Fruit fly (Drosophila melanogaster) whole organism, embryonic: ENCODE results near the gene AP-2alpha.

Source experiments
- Ada2b ChIP-seq: fragments of 200-800 bp; sonication (Bioruptor generic); IDR thresholded peaks from 2 replicates; pipeline ENCODE4 v1.3.6; 2022; ENCODE audit warnings: missing biosample characterization, missing genetic modification characterization
- B-H2 ChIP-seq: fragments of 200-800 bp; sonication (Bioruptor generic); optimal IDR thresholded peaks from 2 replicates; lab custom pipeline; 2018; ENCODE audit warnings: missing biosample characterization, mild to moderate bottlenecking, missing genetic modification characterization
- C15 ChIP-seq: fragments of 200-800 bp; sonication (Bioruptor generic); IDR thresholded peaks from 3 replicates; pipeline ENCODE4 v1.3.6; 2022; ENCODE audit warnings: missing biosample characterization, missing genetic modification characterization
- CG10462 ChIP-seq: fragments of 200-800 bp; sonication (Bioruptor generic); optimal IDR thresholded peaks from 2 replicates; lab custom pipeline; 2016; ENCODE audit warnings: missing biosample characterization, missing genetic modification characterization
- CG11456 ChIP-seq: fragments of 200-800 bp; sonication (Bioruptor generic); IDR thresholded peaks from 3 replicates; pipeline ENCODE4 v1.3.6; 2022; ENCODE audit warnings: missing biosample characterization, missing genetic modification characterization
- CG12769 ChIP-seq: fragments of 200-800 bp; sonication (Bioruptor generic); optimal IDR thresholded peaks from 2 replicates; lab custom pipeline; 2019; ENCODE audit warnings: missing biosample characterization, mild to moderate bottlenecking, missing genetic modification characterization, moderate library complexity
- CG13123 ChIP-seq: fragments of 200-800 bp; sonication (Bioruptor generic); optimal IDR thresholded peaks from 2 replicates; lab custom pipeline; 2016; ENCODE audit warnings: missing biosample characterization, missing genetic modification characterization
- CG14710 ChIP-seq: fragments of 200-800 bp; sonication (Bioruptor generic); optimal IDR thresholded peaks from 3 replicates; lab custom pipeline; 2019; ENCODE audit warnings: missing biosample characterization, mild to moderate bottlenecking, missing genetic modification characterization, moderate library complexity
- CG15011 ChIP-seq: fragments of 200-800 bp; sonication (Bioruptor generic); optimal IDR thresholded peaks from 3 replicates; lab custom pipeline; 2018; ENCODE audit warnings: missing biosample characterization, mild to moderate bottlenecking, missing genetic modification characterization
- CG1603 ChIP-seq: fragments of 200-800 bp; sonication (Bioruptor generic); optimal IDR thresholded peaks from 2 replicates; lab custom pipeline; 2019; ENCODE audit warnings: missing biosample characterization, mild to moderate bottlenecking, missing genetic modification characterization, moderate library complexity
- CG1647 ChIP-seq: fragments of 200-800 bp; sonication (Bioruptor generic); optimal IDR thresholded peaks from 3 replicates; lab custom pipeline; 2016; ENCODE audit warnings: missing biosample characterization, missing genetic modification characterization
- CG18764 ChIP-seq: fragments of 200-800 bp; sonication (Bioruptor generic); optimal IDR thresholded peaks from 3 replicates; lab custom pipeline; 2016; ENCODE audit warnings: missing biosample characterization, missing genetic modification characterization
- CG2712 ChIP-seq: fragments of 200-800 bp; optimal IDR thresholded peaks from 3 replicates; lab custom pipeline; 2019; ENCODE audit warnings: missing biosample characterization, mild to moderate bottlenecking, missing genetic modification characterization, moderate library complexity
- CG31441 ChIP-seq: fragments of 200-800 bp; sonication (Bioruptor generic); IDR thresholded peaks from 2 replicates; pipeline ENCODE4 v1.3.6; 2022; ENCODE audit warnings: missing biosample characterization, missing genetic modification characterization
- CG34376 ChIP-seq: fragments of 200-800 bp; sonication (Bioruptor generic); optimal IDR thresholded peaks from 2 replicates; lab custom pipeline; 2018; ENCODE audit warnings: missing biosample characterization, mild to moderate bottlenecking, missing genetic modification characterization
- CG6689 ChIP-seq: fragments of 200-800 bp; sonication (Bioruptor generic); IDR thresholded peaks from 2 replicates; pipeline ENCODE4 v1.3.6; 2022; ENCODE audit warnings: missing biosample characterization, missing genetic modification characterization
- CG8388 ChIP-seq: fragments of 200-800 bp; sonication (Bioruptor generic); optimal IDR thresholded peaks from 2 replicates; lab custom pipeline; 2019; ENCODE audit warnings: missing biosample characterization, mild to moderate bottlenecking, missing genetic modification characterization, moderate library complexity
- Drgx ChIP-seq: fragments of 200-800 bp; sonication (Bioruptor generic); IDR thresholded peaks from 2 replicates; pipeline ENCODE4 v1.3.6; 2022; ENCODE audit warnings: missing biosample characterization, missing genetic modification characterization
- HLH54F ChIP-seq: fragments of 200-800 bp; sonication (Bioruptor generic); optimal IDR thresholded peaks from 3 replicates; lab custom pipeline; 2016; ENCODE audit warnings: missing biosample characterization, missing genetic modification characterization
- Mad ChIP-seq: fragments of 200-800 bp; sonication (Bioruptor generic); optimal IDR thresholded peaks from 2 replicates; lab custom pipeline; 2016; ENCODE audit warnings: missing biosample characterization, missing genetic modification characterization
- Med ChIP-seq: fragments of 200-800 bp; sonication (Bioruptor generic); peaks from one replicate; lab custom pipeline; 2016; ENCODE audit warnings: missing biosample characterization, missing genetic modification characterization, mild to moderate bottlenecking, inconsistent platforms, moderate library complexity
- NC2β ChIP-seq: fragments of 200-800 bp; sonication (Bioruptor generic); optimal IDR thresholded peaks from 2 replicates; lab custom pipeline; 2016; ENCODE audit warnings: missing biosample characterization, missing genetic modification characterization
- NFAT ChIP-seq: fragments of 200-800 bp; sonication (Bioruptor generic); IDR thresholded peaks from 2 replicates; pipeline ENCODE4 v1.3.6; 2022; ENCODE audit warnings: missing biosample characterization, missing genetic modification characterization
- Oli ChIP-seq: fragments of 200-800 bp; sonication (Bioruptor generic); optimal IDR thresholded peaks from 2 replicates; lab custom pipeline; 2018; ENCODE audit warnings: missing biosample characterization, mild to moderate bottlenecking, missing genetic modification characterization, moderate library complexity
- Sox102F ChIP-seq: fragments of 200-800 bp; sonication (Bioruptor generic); optimal IDR thresholded peaks from 2 replicates; lab custom pipeline; 2018; ENCODE audit warnings: missing biosample characterization, mild to moderate bottlenecking, missing genetic modification characterization, moderate library complexity
- Xrp1 ChIP-seq: fragments of 200-800 bp; sonication (Bioruptor generic); IDR thresholded peaks from 2 replicates; pipeline ENCODE4 v1.3.6; 2022; ENCODE audit warnings: missing biosample characterization, missing genetic modification characterization
- al ChIP-seq: fragments of 200-800 bp; sonication (Bioruptor generic); IDR thresholded peaks from 2 replicates; pipeline ENCODE4 v1.3.6; 2022; ENCODE audit warnings: missing biosample characterization, missing genetic modification characterization
- az2 ChIP-seq: fragments of 200-800 bp; sonication (Bioruptor generic); optimal IDR thresholded peaks from 3 replicates; lab custom pipeline; 2016; ENCODE audit warnings: missing biosample characterization, missing genetic modification characterization
- br ChIP-seq: fragments of >200 bp; optimal IDR thresholded peaks from 2 replicates; lab custom pipeline; 2017
- chif ChIP-seq, 2 experiments: fragments of 200-800 bp; sonication (Bioruptor generic); optimal IDR thresholded peaks; 3 replicates each; lab custom pipeline; 2016; ENCODE audit warnings: missing biosample characterization in 2 of 2, missing genetic modification characterization in 2 of 2
- chinmo ChIP-seq: fragments of 200-800 bp; sonication (Bioruptor generic); IDR thresholded peaks from 4 replicates; pipeline ENCODE4 v1.3.6; 2022; ENCODE audit warnings: missing biosample characterization, missing genetic modification characterization; ENCODE audit not compliant: partially characterized antibody
- da ChIP-seq: fragments of 200-800 bp; sonication (Bioruptor generic); optimal IDR thresholded peaks from 2 replicates; lab custom pipeline; 2016; ENCODE audit warnings: missing biosample characterization, missing genetic modification characterization
- dysf ChIP-seq: fragments of 200-800 bp; sonication (Bioruptor generic); IDR thresholded peaks from 3 replicates; pipeline ENCODE4 v1.3.6; 2022; ENCODE audit warnings: missing biosample characterization, missing genetic modification characterization
- emc ChIP-seq: fragments of 200-800 bp; sonication (Bioruptor generic); optimal IDR thresholded peaks from 2 replicates; lab custom pipeline; 2016; ENCODE audit warnings: missing biosample characterization, missing genetic modification characterization
- gcm2 ChIP-seq: fragments of 200-800 bp; sonication (Bioruptor generic); optimal IDR thresholded peaks from 2 replicates; lab custom pipeline; 2016; ENCODE audit warnings: missing biosample characterization, missing genetic modification characterization
- lbe ChIP-seq: fragments of 200-800 bp; sonication (Bioruptor generic); optimal IDR thresholded peaks from 2 replicates; lab custom pipeline; 2016; ENCODE audit warnings: missing biosample characterization, mild to moderate bottlenecking, missing genetic modification characterization
- lmd ChIP-seq: fragments of 200-800 bp; sonication (Bioruptor generic); IDR thresholded peaks from 2 replicates; pipeline ENCODE4 v1.3.6; 2022; ENCODE audit warnings: missing biosample characterization, missing genetic modification characterization
- lola ChIP-seq, 3 experiments: fragments of >200 bp in 2 of 3; fragments of 200-800 bp in 1 of 3; sonication (Bioruptor generic) in 1 of 3; optimal IDR thresholded peaks; 2 replicates each; lab custom pipeline; 2017 to 2019; ENCODE audit warnings: missing biosample characterization in 3 of 3, missing genetic modification characterization in 3 of 3, mild to moderate bottlenecking in 1 of 3, moderate library complexity in 1 of 3
- nmo ChIP-seq: fragments of 200-800 bp; sonication (Bioruptor generic); optimal IDR thresholded peaks from 2 replicates; lab custom pipeline; 2018; ENCODE audit warnings: missing biosample characterization, mild to moderate bottlenecking, missing genetic modification characterization, moderate library complexity
- nom ChIP-seq: fragments of 200-800 bp; sonication (Bioruptor generic); optimal IDR thresholded peaks from 2 replicates; lab custom pipeline; 2017; ENCODE audit warnings: missing biosample characterization, missing genetic modification characterization, mild to moderate bottlenecking, moderate library complexity, missing genetic modification reagents
- oc ChIP-seq: fragments of 200-800 bp; sonication (Bioruptor generic); optimal IDR thresholded peaks from 2 replicates; lab custom pipeline; 2018; ENCODE audit warnings: missing biosample characterization, mild to moderate bottlenecking, missing genetic modification characterization, moderate library complexity
- prd ChIP-seq, 3 experiments: fragments of >200 bp in 2 of 3; fragments of 200-800 bp in 1 of 3; sonication (Bioruptor generic) in 1 of 3; optimal IDR thresholded peaks in 2 of 3; IDR thresholded peaks in 1 of 3; 2 replicates in 2 of 3; 3 replicates in 1 of 3; pipeline versions ENCODE4 v1.3.6 to Lab custom; 2017 to 2022; ENCODE audit warnings: missing biosample characterization in 1 of 3, missing genetic modification characterization in 1 of 3
- pum ChIP-seq: fragments of 200-800 bp; sonication (Bioruptor generic); optimal IDR thresholded peaks from 2 replicates; lab custom pipeline; 2016; ENCODE audit warnings: missing biosample characterization, missing genetic modification characterization
- sd ChIP-seq: fragments of 200-800 bp; sonication (Bioruptor generic); optimal IDR thresholded peaks from 3 replicates; lab custom pipeline; 2018; ENCODE audit warnings: missing biosample characterization, mild to moderate bottlenecking, missing genetic modification characterization, moderate library complexity
- sens ChIP-seq: fragments of 200-800 bp; sonication (Bioruptor generic); peaks from one replicate; lab custom pipeline; 2016; ENCODE audit warnings: missing biosample characterization, missing genetic modification characterization
- stwl ChIP-seq: fragments of 200-800 bp; sonication (Bioruptor generic); optimal IDR thresholded peaks from 3 replicates; lab custom pipeline; 2018; ENCODE audit warnings: missing biosample characterization, mild to moderate bottlenecking, missing genetic modification characterization, moderate library complexity
- tll ChIP-seq, 2 experiments: fragments of 200-800 bp in 1 of 2; fragments of >200 bp in 1 of 2; sonication (Bioruptor generic) in 1 of 2; optimal IDR thresholded peaks; 2 replicates each; lab custom pipeline; 2017 to 2019; ENCODE audit warnings: missing biosample characterization in 2 of 2, missing genetic modification characterization in 2 of 2, mild to moderate bottlenecking in 1 of 2, moderate library complexity in 1 of 2
- unpg ChIP-seq: fragments of 200-800 bp; sonication (Bioruptor generic); optimal IDR thresholded peaks from 3 replicates; lab custom pipeline; 2018; ENCODE audit warnings: missing biosample characterization, mild to moderate bottlenecking, missing genetic modification characterization, moderate library complexity
- zfh1 ChIP-seq: fragments of 200-800 bp; sonication (Bioruptor generic); IDR thresholded peaks from 3 replicates; pipeline ENCODE4 v1.3.6; 2022; ENCODE audit warnings: missing biosample characterization, missing genetic modification characterization

Gene AP-2alpha

dm6 chr2L:390509-390908 lies 24.1 kb downstream of the AP-2alpha start (continued):
- TF ChIP-seq tll (GFP tag; optimal IDR thresholded peaks at IDR 0.05; lab: Kevin White, UChicago) (no peak), B-H2 (GFP tag; lab: Kevin White, UChicago) (no peak), lola (GFP tag; optimal IDR thresholded peaks at IDR 0.05; lab: Kevin White, UChicago) (no peak), oc (tag; lab: Kevin White, UChicago) (peak; percentile 72), sd (tag; lab: Kevin White, UChicago) (peak; percentile 47), CG12769 (tag; lab: Kevin White, UChicago) (peak; percentile 42), CG18764 (GFP tag; lab: Kevin White, UChicago) (no peak), CG10462 (no peak), CG34376 (GFP tag; lab: Kevin White, UChicago) (no peak), chinmo (0 out of 4 replicates have a peak, but pooled peaks have one; percentile 47)

DNA sequence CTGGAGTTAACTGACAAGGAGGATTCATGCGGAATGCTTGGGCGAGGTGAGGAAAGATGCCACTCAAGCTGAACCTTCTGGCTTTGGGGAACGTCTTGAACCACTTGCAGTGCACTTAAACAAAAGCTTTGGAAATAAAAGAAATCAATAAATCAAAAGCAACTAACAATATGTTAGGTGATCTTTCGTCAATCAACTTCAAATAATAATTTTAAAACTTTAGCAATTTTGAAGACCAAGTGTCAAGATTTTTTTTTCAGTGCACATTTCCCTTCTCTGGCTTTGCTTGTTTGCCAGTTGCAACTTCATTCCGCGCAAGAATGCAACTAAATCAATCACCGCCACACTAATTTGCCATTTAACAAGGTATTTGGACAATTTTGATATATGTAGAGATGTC lies 31.8 kb downstream of the AP-2alpha start:
- TF ChIP-seq pum (GFP tag; lab: Kevin White, UChicago) = no peak
- TF ChIP-seq NC2β (GFP tag; lab: Kevin White, UChicago) = no peak
- peak; percentile 33; the same call in 1 of the 3 replicates for TF ChIP-seq dysf (GFP tag; lab: Robert Waterston, UW)
- TF ChIP-seq Sox102F (GFP tag; lab: Kevin White, UChicago) = peak; percentile 25
- peak; percentile 18; the same call in 1 of the 2 replicates for TF ChIP-seq Drgx (GFP tag; lab: Robert Waterston, UW)
- peak; percentile 78 for TF ChIP-seq sens (GFP tag; lab: Kevin White, UChicago)
- peak; percentile 5 for TF ChIP-seq Oli
- TF ChIP-seq CG8388 = peak; percentile 7
- no peak for TF ChIP-seq HLH54F (GFP tag; lab: Kevin White, UChicago)
- 0 out of 2 replicates have a peak, but pooled peaks have one; percentile 9 for TF ChIP-seq CG31441 (GFP tag; lab: Robert Waterston, UW)
- peak; percentile 25 for TF ChIP-seq CG14710 (tag; lab: Kevin White, UChicago)
- no peak for TF ChIP-seq stwl (tag; lab: Kevin White, UChicago)
- no peak for TF ChIP-seq Mad (GFP tag; lab: Kevin White, UChicago)
- TF ChIP-seq Xrp1 (GFP tag; lab: Robert Waterston, UW) = peak; percentile 35; the same call in 1 of the 2 replicates
- TF ChIP-seq CG13123 (GFP tag; lab: Kevin White, UChicago) = no peak
- no peak for TF ChIP-seq al
- TF ChIP-seq chif (GFP tag; optimal IDR thresholded peaks at IDR 0.05; lab: Kevin White, UChicago) = peak in 1 of 2 experiments; percentile 6
- TF ChIP-seq lmd = 0 out of 2 replicates have a peak, but pooled peaks have one; percentile 20
- no peak for TF ChIP-seq gcm2 (GFP tag; lab: Kevin White, UChicago)
- TF ChIP-seq lbe (GFP tag; lab: Kevin White, UChicago) = peak; percentile 40
- TF ChIP-seq emc (GFP tag; lab: Kevin White, UChicago) = no peak
- TF ChIP-seq NFAT (GFP tag; lab: Robert Waterston, UW) = no peak
- no peak for TF ChIP-seq C15
- peak; percentile 10 for TF ChIP-seq nmo (GFP tag; lab: Kevin White, UChicago)
- no peak for TF ChIP-seq CG1647 (GFP tag; lab: Kevin White, UChicago)
- TF ChIP-seq nom (GFP tag; lab: Kevin White, UChicago) = peak; percentile 1
- peak; percentile 44 for TF ChIP-seq Med (GFP tag; lab: Kevin White, UChicago)
- TF ChIP-seq prd (optimal IDR thresholded peaks at IDR 0.05; lab: Kevin White, UChicago) = no peak
- peak; percentile 53; the same call in 1 of the 3 replicates for TF ChIP-seq prd (GFP tag; IDR thresholded peaks at IDR 0.05; lab: Robert Waterston, UW)
- TF ChIP-seq zfh1 = 0 out of 3 replicates have a peak, but pooled peaks have one; percentile 14
- peak; percentile 4 for TF ChIP-seq CG1603 (tag; lab: Kevin White, UChicago)
- no peak for TF ChIP-seq da
- TF ChIP-seq Ada2b (GFP tag; lab: Robert Waterston, UW) = peak; percentile 26; the same call in 1 of the 2 replicates
- TF ChIP-seq CG15011 (GFP tag; lab: Kevin White, UChicago) = no peak
- TF ChIP-seq br (lab: Kevin White, UChicago) = no peak
- peak; percentile 44 for TF ChIP-seq CG2712 (tag; lab: Kevin White, UChicago)
- TF ChIP-seq az2 (GFP tag; lab: Kevin White, UChicago) = peak; percentile 8
- TF ChIP-seq CG11456 = no peak
- peak; percentile 10 for TF ChIP-seq unpg (GFP tag; lab: Kevin White, UChicago)
- TF ChIP-seq CG6689 = peak; percentile 48; the same call in 1 of the 2 replicates
